Fruit fly (Drosophila melanogaster) whole organism, embryonic: Measurements from ENCODE around the gene CG6149.

Experiments used
- Antp ChIP-seq: fragments of 200-800 bp; sonication (Bioruptor generic); optimal IDR thresholded peaks from 3 replicates; lab custom pipeline; 2016; ENCODE audit warnings: missing biosample characterization, missing genetic modification characterization
- CG10274 ChIP-seq: fragments of 200-800 bp; sonication (Bioruptor generic); optimal IDR thresholded peaks from 3 replicates; lab custom pipeline; 2017; ENCODE audit warnings: missing biosample characterization, mild to moderate bottlenecking, missing genetic modification characterization
- CG11247 ChIP-seq: fragments of 200-800 bp; sonication (Bioruptor generic); IDR thresholded peaks from 2 replicates; pipeline ENCODE4 v1.3.6; 2022; ENCODE audit warnings: missing biosample characterization, missing genetic modification characterization
- CG11456 ChIP-seq: fragments of 200-800 bp; sonication (Bioruptor generic); IDR thresholded peaks from 3 replicates; pipeline ENCODE4 v1.3.6; 2022; ENCODE audit warnings: missing biosample characterization, missing genetic modification characterization
- CG12299 ChIP-seq: fragments of 200-800 bp; sonication (Bioruptor generic); optimal IDR thresholded peaks from 2 replicates; lab custom pipeline; 2018; ENCODE audit warnings: missing biosample characterization, mild to moderate bottlenecking, missing genetic modification characterization
- CG14441 ChIP-seq: fragments of 200-800 bp; sonication (Bioruptor generic); IDR thresholded peaks from 2 replicates; pipeline ENCODE4 v1.3.6; 2022; ENCODE audit warnings: missing biosample characterization, missing genetic modification characterization
- CG14965 ChIP-seq: fragments of 200-800 bp; sonication (Bioruptor generic); optimal IDR thresholded peaks from 2 replicates; lab custom pipeline; 2016; ENCODE audit warnings: missing biosample characterization, missing genetic modification characterization, borderline replicate concordance
- CG15073 ChIP-seq: fragments of 200-800 bp; sonication (Bioruptor generic); optimal IDR thresholded peaks from 2 replicates; lab custom pipeline; 2016; ENCODE audit warnings: missing biosample characterization, missing genetic modification characterization
- CG15269 ChIP-seq: fragments of 200-800 bp; sonication (Bioruptor generic); optimal IDR thresholded peaks from 2 replicates; lab custom pipeline; 2018; ENCODE audit warnings: missing biosample characterization, mild to moderate bottlenecking, missing genetic modification characterization, moderate library complexity
- CG15479 ChIP-seq: fragments of 200-800 bp; sonication (Bioruptor generic); optimal IDR thresholded peaks from 3 replicates; lab custom pipeline; 2019; ENCODE audit warnings: missing biosample characterization, mild to moderate bottlenecking, missing genetic modification characterization, moderate library complexity
- CG1647 ChIP-seq: fragments of 200-800 bp; sonication (Bioruptor generic); optimal IDR thresholded peaks from 3 replicates; lab custom pipeline; 2016; ENCODE audit warnings: missing biosample characterization, missing genetic modification characterization
- CG18011 ChIP-seq: fragments of 200-800 bp; sonication (Bioruptor generic); optimal IDR thresholded peaks from 2 replicates; lab custom pipeline; 2017; ENCODE audit warnings: missing biosample characterization, missing genetic modification characterization, mild to moderate bottlenecking, moderate library complexity, missing genotype
- CG31224 ChIP-seq: fragments of 200-800 bp; sonication (Bioruptor generic); IDR thresholded peaks from 2 replicates; pipeline ENCODE4 v1.3.6; 2022; ENCODE audit warnings: missing biosample characterization, missing genetic modification characterization
- CG32532 ChIP-seq: fragments of 200-800 bp; sonication (Bioruptor generic); IDR thresholded peaks from 2 replicates; pipeline ENCODE4 v1.3.6; 2022; ENCODE audit warnings: missing biosample characterization, missing genetic modification characterization
- CG32772 ChIP-seq: fragments of 200-800 bp; sonication (Bioruptor generic); IDR thresholded peaks from 2 replicates; pipeline ENCODE4 v1.3.6; 2022; ENCODE audit warnings: missing biosample characterization, missing genetic modification characterization
- CG5953 ChIP-seq: fragments of 200-800 bp; sonication (Bioruptor generic); IDR thresholded peaks from 2 replicates; pipeline ENCODE4 v1.3.6; 2022; ENCODE audit warnings: missing biosample characterization, missing genetic modification characterization
- CG6689 ChIP-seq: fragments of 200-800 bp; sonication (Bioruptor generic); IDR thresholded peaks from 2 replicates; pipeline ENCODE4 v1.3.6; 2022; ENCODE audit warnings: missing biosample characterization, missing genetic modification characterization
- CG9876 ChIP-seq: fragments of 200-800 bp; sonication (Bioruptor generic); optimal IDR thresholded peaks from 2 replicates; lab custom pipeline; 2016; ENCODE audit warnings: missing biosample characterization, missing genetic modification characterization
- Dbx ChIP-seq: fragments of 200-800 bp; sonication (Bioruptor generic); IDR thresholded peaks from 3 replicates; pipeline ENCODE4 v1.3.6; 2022; ENCODE audit warnings: missing biosample characterization, missing genetic modification characterization
- Deaf1 ChIP-seq: fragments of 200-800 bp; optimal IDR thresholded peaks from 3 replicates; lab custom pipeline; 2019; ENCODE audit warnings: missing biosample characterization, mild to moderate bottlenecking, missing genetic modification characterization, moderate library complexity
- Fer3 ChIP-seq: fragments of 200-800 bp; sonication (Bioruptor generic); optimal IDR thresholded peaks from 2 replicates; lab custom pipeline; 2018; ENCODE audit warnings: missing biosample characterization, mild to moderate bottlenecking, missing genetic modification characterization, moderate library complexity
- Med ChIP-seq: fragments of 200-800 bp; sonication (Bioruptor generic); peaks from one replicate; lab custom pipeline; 2016; ENCODE audit warnings: missing biosample characterization, missing genetic modification characterization, mild to moderate bottlenecking, inconsistent platforms, moderate library complexity
- Mrtf ChIP-seq: fragments of 200-800 bp; sonication (Bioruptor generic); IDR thresholded peaks from 3 replicates; pipeline ENCODE4 v1.3.6; 2022; ENCODE audit warnings: missing biosample characterization, missing genetic modification characterization
- Nf-YA ChIP-seq: fragments of 200-800 bp; sonication (Bioruptor generic); IDR thresholded peaks from 2 replicates; pipeline ENCODE4 v1.3.6; 2022; ENCODE audit warnings: missing biosample characterization, missing genetic modification characterization
- Nf-YC ChIP-seq: fragments of 200-800 bp; optimal IDR thresholded peaks from 3 replicates; lab custom pipeline; 2019; ENCODE audit warnings: missing biosample characterization, mild to moderate bottlenecking, missing genetic modification characterization, moderate library complexity
- Sox102F ChIP-seq: fragments of 200-800 bp; sonication (Bioruptor generic); optimal IDR thresholded peaks from 2 replicates; lab custom pipeline; 2018; ENCODE audit warnings: missing biosample characterization, mild to moderate bottlenecking, missing genetic modification characterization, moderate library complexity
- Taf1 ChIP-seq: fragments of 200-800 bp; sonication (Bioruptor generic); IDR thresholded peaks from 2 replicates; pipeline ENCODE4 v1.3.6; 2022; ENCODE audit warnings: missing biosample characterization, missing genetic modification characterization
- Xrp1 ChIP-seq: fragments of 200-800 bp; sonication (Bioruptor generic); IDR thresholded peaks from 2 replicates; pipeline ENCODE4 v1.3.6; 2022; ENCODE audit warnings: missing biosample characterization, missing genetic modification characterization
- cad ChIP-seq: fragments of >200 bp; optimal IDR thresholded peaks from 2 replicates; lab custom pipeline; 2017; ENCODE audit warnings: missing biosample characterization, missing genetic modification characterization
- dpn ChIP-seq, 2 experiments: fragments of 200-800 bp; sonication (Bioruptor generic); optimal IDR thresholded peaks; 3 replicates each; lab custom pipeline; 2016; ENCODE audit warnings: missing biosample characterization in 2 of 2, missing genetic modification characterization in 2 of 2
- dysf ChIP-seq: fragments of 200-800 bp; sonication (Bioruptor generic); IDR thresholded peaks from 3 replicates; pipeline ENCODE4 v1.3.6; 2022; ENCODE audit warnings: missing biosample characterization, missing genetic modification characterization
- fd96Cb ChIP-seq: fragments of 200-800 bp; sonication (Bioruptor generic); optimal IDR thresholded peaks from 2 replicates; lab custom pipeline; 2018; ENCODE audit warnings: missing biosample characterization, mild to moderate bottlenecking, missing genetic modification characterization, moderate library complexity
- grau ChIP-seq: fragments of 200-800 bp; optimal IDR thresholded peaks from 3 replicates; lab custom pipeline; 2019; ENCODE audit warnings: missing biosample characterization, mild to moderate bottlenecking, missing genetic modification characterization, moderate library complexity
- inv ChIP-seq: fragments of 200-800 bp; sonication (Bioruptor generic); IDR thresholded peaks from 2 replicates; pipeline ENCODE4 v1.3.6; 2022; ENCODE audit warnings: missing biosample characterization, missing genetic modification characterization; ENCODE audit not compliant: partially characterized antibody
- lab ChIP-seq: fragments of 200-800 bp; sonication (Bioruptor generic); optimal IDR thresholded peaks from 3 replicates; lab custom pipeline; 2017; ENCODE audit warnings: missing biosample characterization, missing genetic modification characterization, mild to moderate bottlenecking, moderate library complexity, missing genetic modification reagents
- lov ChIP-seq, 2 experiments: fragments of 200-800 bp in 1 of 2; fragments of >200 bp in 1 of 2; sonication (Bioruptor generic) in 1 of 2; IDR thresholded peaks in 1 of 2; optimal IDR thresholded peaks in 1 of 2; 2 replicates in 1 of 2; 3 replicates in 1 of 2; pipeline versions ENCODE4 v1.3.6 to Lab custom; 2017 to 2022; ENCODE audit warnings: missing biosample characterization in 1 of 2, missing genetic modification characterization in 1 of 2
- luna ChIP-seq: fragments of 200-800 bp; sonication (Bioruptor generic); optimal IDR thresholded peaks from 2 replicates; lab custom pipeline; 2016; ENCODE audit warnings: missing biosample characterization, missing genetic modification characterization
- p53 ChIP-seq: fragments of 200-800 bp; sonication (Bioruptor generic); optimal IDR thresholded peaks from 2 replicates; lab custom pipeline; 2016; ENCODE audit warnings: missing biosample characterization, missing genetic modification characterization
- phol ChIP-seq: fragments of 200-800 bp; sonication (Bioruptor generic); optimal IDR thresholded peaks from 3 replicates; lab custom pipeline; 2018; ENCODE audit warnings: missing biosample characterization, mild to moderate bottlenecking, missing genetic modification characterization, moderate library complexity
- sc ChIP-seq, 3 experiments: fragments of >200 bp in 2 of 3; fragments of 200-800 bp in 1 of 3; sonication (Bioruptor generic) in 1 of 3; optimal IDR thresholded peaks; 2 replicates in 2 of 3; 3 replicates in 1 of 3; lab custom pipeline; 2017; ENCODE audit warnings: mild to moderate bottlenecking in 1 of 3, missing biosample characterization in 1 of 3, missing genetic modification characterization in 1 of 3, missing genetic modification reagents in 1 of 3
- sens-2 ChIP-seq: fragments of 200-800 bp; sonication (Bioruptor generic); IDR thresholded peaks from 2 replicates; pipeline ENCODE4 v1.3.6; 2022; ENCODE audit warnings: missing biosample characterization, missing genetic modification characterization
- sob ChIP-seq: fragments of 200-800 bp; sonication (Bioruptor generic); IDR thresholded peaks from 2 replicates; pipeline ENCODE4 v1.3.6; 2022; ENCODE audit warnings: missing biosample characterization, missing genetic modification characterization
- stc ChIP-seq: fragments of 200-800 bp; sonication (Bioruptor generic); IDR thresholded peaks from 2 replicates; pipeline ENCODE4 v1.3.6; 2022; ENCODE audit warnings: missing biosample characterization, missing genetic modification characterization
- stwl ChIP-seq: fragments of 200-800 bp; sonication (Bioruptor generic); optimal IDR thresholded peaks from 3 replicates; lab custom pipeline; 2018; ENCODE audit warnings: missing biosample characterization, mild to moderate bottlenecking, missing genetic modification characterization, moderate library complexity
- unpg ChIP-seq: fragments of 200-800 bp; sonication (Bioruptor generic); optimal IDR thresholded peaks from 3 replicates; lab custom pipeline; 2018; ENCODE audit warnings: missing biosample characterization, mild to moderate bottlenecking, missing genetic modification characterization, moderate library complexity
- wdn ChIP-seq: fragments of 200-800 bp; sonication (Bioruptor generic); IDR thresholded peaks from 2 replicates; pipeline ENCODE4 v1.3.6; 2022; ENCODE audit warnings: missing biosample characterization, missing genetic modification characterization

Gene CG6149

DNA sequence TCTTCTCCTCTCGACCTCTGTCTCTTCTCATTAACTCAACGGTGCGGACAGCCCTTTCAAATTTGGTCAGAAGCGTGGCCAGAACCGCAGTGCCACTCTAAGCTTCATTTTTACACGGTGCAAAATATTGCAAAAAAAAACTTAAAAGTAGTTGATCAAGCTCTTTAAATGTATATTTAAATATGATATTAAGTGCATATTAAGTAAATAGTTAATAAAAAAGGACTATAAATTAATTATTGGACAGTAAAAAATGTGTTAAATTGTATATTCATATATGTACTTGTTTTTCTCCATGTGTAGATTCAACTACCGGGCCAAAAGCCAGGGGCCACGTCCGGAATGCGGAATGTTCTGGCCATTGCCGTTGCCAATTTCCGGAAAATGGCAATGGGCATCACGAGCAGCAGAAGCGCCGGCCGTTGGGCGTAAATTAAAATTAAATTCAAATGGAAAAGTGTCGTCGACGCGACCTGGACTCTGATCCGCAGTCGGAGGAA is 38.1 kb downstream of the CG6149 start, which contains the start of gene CG44362 (continued):
- TF ChIP-seq CG6689 (GFP tag; lab: Robert Waterston, UW) (peak; percentile 43; the same call in 1 of the 2 replicates), CG32532 (GFP tag; lab: Robert Waterston, UW) (no peak; the same call in 1 of the 2 replicates), CG15073 (no peak), CG31224 (GFP tag; lab: Robert Waterston, UW) (no peak), cad (GFP tag; lab: Kevin White, UChicago) (no peak), phol (tag; lab: Kevin White, UChicago) (no peak), Fer3 (tag; lab: Kevin White, UChicago) (peak; percentile 32), sc (optimal IDR thresholded peaks at IDR 0.05; lab: Kevin White, UChicago) (no peak), sc (GFP tag; optimal IDR thresholded peaks at IDR 0.05; lab: Kevin White, UChicago) (no peak), Xrp1 (GFP tag; lab: Robert Waterston, UW) (peak; percentile 18; the same call in 1 of the 2 replicates), stc (no peak), unpg (GFP tag; lab: Kevin White, UChicago) (peak; percentile 0), Antp (GFP tag; lab: Kevin White, UChicago) (no peak), Deaf1 (tag; lab: Kevin White, UChicago) (no peak), CG14965 (GFP tag; lab: Kevin White, UChicago) (no peak), stwl (tag; lab: Kevin White, UChicago) (no peak), CG12299 (tag; lab: Kevin White, UChicago) (no peak), CG18011 (GFP tag; lab: Kevin White, UChicago) (no peak), Taf1 (GFP tag; lab: Robert Waterston, UW) (no peak)

DNA sequence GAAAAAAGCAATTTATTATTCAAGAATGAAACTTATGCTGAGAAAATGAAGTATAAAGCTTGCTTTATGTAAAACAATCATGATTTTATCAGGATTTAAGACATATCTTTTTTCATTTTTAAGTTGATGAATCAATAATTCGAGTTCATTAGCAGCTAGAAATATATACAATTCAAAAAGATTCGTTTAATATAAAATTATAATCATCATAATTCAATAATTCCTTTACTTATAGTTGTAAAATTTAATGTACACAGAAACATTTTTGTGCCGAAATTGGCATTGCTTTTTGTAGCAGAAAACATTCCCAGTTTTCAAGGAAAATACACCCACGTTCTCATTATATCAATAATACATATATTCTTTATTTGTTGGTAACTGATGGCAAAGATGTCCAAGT is 40.9 kb downstream of the CG6149 start, which contains the start of gene CG11726:
TSS of gene CG11726 (plus strand) at position 301 of the 400 bp plus-strand sequence.
- TF ChIP-seq luna (GFP tag; lab: Kevin White, UChicago), result no peak

- TF ChIP-seq CG15479 (GFP tag; lab: Kevin White, UChicago) (no peak), dysf (peak; percentile 17; the same call in 1 of the 3 replicates), lab (peak; percentile 3), Dbx (0 out of 3 replicates have a peak, but pooled peaks have one; percentile 25), Sox102F (GFP tag; lab: Kevin White, UChicago) (no peak), Mrtf (peak; percentile 5; the same call in 1 of the 3 replicates), CG11247 (GFP tag; lab: Robert Waterston, UW) (0 out of 2 replicates have a peak, but pooled peaks have one; percentile 22), inv (GFP tag; lab: Robert Waterston, UW) (peak; percentile 17; the same call in 1 of the 2 replicates), fd96Cb (no peak), CG11456 (peak; percentile 43; the same call in 1 of the 3 replicates), CG9876 (GFP tag; lab: Kevin White, UChicago) (no peak), CG32772 (0 out of 2 replicates have a peak, but pooled peaks have one; percentile 24), grau (no peak), dpn (GFP tag; optimal IDR thresholded peaks at IDR 0.05; lab: Kevin White, UChicago) (no peak), CG15269 (peak; percentile 58), Med (GFP tag; lab: Kevin White, UChicago) (peak; percentile 63), wdn (GFP tag; lab: Robert Waterston, UW) (0 out of 2 replicates have a peak, but pooled peaks have one; percentile 8), sens-2 (GFP tag; lab: Robert Waterston, UW) (no peak), CG14441 (GFP tag; lab: Robert Waterston, UW) (0 out of 2 replicates have a peak, but pooled peaks have one; percentile 20), CG10274 (no peak), CG5953 (GFP tag; lab: Robert Waterston, UW) (no peak), sob (GFP tag; lab: Robert Waterston, UW) (0 out of 2 replicates have a peak, but pooled peaks have one; percentile 11), lov (optimal IDR thresholded peaks at IDR 0.05; lab: Kevin White, UChicago) (no peak), lov (GFP tag; IDR thresholded peaks at IDR 0.05; lab: Robert Waterston, UW) (0 out of 3 replicates have a peak, but pooled peaks have one; percentile 51), p53 (no peak), Nf-YC (no peak), Nf-YA (GFP tag; lab: Robert Waterston, UW) (0 out of 2 replicates have a peak, but pooled peaks have one; percentile 10), CG1647 (no peak)
These were observed 41.5 kb downstream of the CG6149 start for dm6 chr3L:11393806-11394205.
